Worm (Caenorhabditis elegans) whole organism, mixed stage, embryonic: Measurements from ENCODE around the gene C54F6.19.

Experiments used
- lsy-2 ChIP-seq: fragments of 150-350 bp; optimal IDR thresholded peaks from 2 replicates; lab custom pipeline; 2014; ENCODE audit warnings: missing biosample characterization, missing genetic modification characterization
- ztf-11 ChIP-seq: fragments of 150-350 bp; optimal IDR thresholded peaks from 2 replicates; lab custom pipeline; 2014; ENCODE audit warnings: missing biosample characterization, missing genetic modification characterization

DNA sequence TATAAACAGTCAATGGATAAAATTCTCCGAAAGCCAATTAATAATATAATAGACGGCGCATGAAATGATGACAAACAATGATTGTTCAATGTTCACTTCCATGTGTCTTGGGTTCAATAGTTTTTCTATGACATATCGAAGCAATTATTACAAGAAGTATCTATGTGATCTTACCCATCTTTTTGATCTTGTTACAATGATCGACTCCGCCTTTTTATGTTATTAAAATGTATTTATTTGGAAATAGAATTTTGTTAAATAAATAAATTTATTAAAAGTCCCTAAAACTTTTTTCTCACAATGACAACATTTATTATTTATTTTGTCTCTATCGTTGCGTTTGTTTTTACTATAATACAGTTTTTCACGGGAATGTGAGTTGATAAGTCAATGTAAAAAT lies 15.4 kb upstream of the C54F6.19 start, which contains the start of gene swt-2:
- no peak for TF ChIP-seq lsy-2 (tag; lab: Kevin White, UChicago)
- no peak for TF ChIP-seq ztf-11 (tag; lab: Kevin White, UChicago)
